Fruit fly (Drosophila melanogaster) whole organism, prepupa: ENCODE results near the gene CG42233.

ENCODE experiments used
- Blimp-1 ChIP-seq: fragments of 200-800 bp; sonication (Bioruptor generic); optimal IDR thresholded peaks from 3 replicates; lab custom pipeline; 2017; ENCODE audit warnings: missing biosample characterization, missing genetic modification characterization, mild to moderate bottlenecking, moderate library complexity, missing genetic modification reagents
- CG10669 ChIP-seq: fragments of 200-800 bp; sonication (Bioruptor generic); optimal IDR thresholded peaks from 3 replicates; lab custom pipeline; 2018; ENCODE audit warnings: missing biosample characterization, mild to moderate bottlenecking, missing genetic modification characterization, moderate library complexity
- CG11294 ChIP-seq: fragments of 200-800 bp; sonication (Bioruptor generic); IDR thresholded peaks from 2 replicates; pipeline ENCODE4 v1.3.6; 2022; ENCODE audit warnings: missing biosample characterization, missing genetic modification characterization
- CG11762 ChIP-seq: fragments of 200-800 bp; sonication (Bioruptor generic); optimal IDR thresholded peaks from 3 replicates; lab custom pipeline; 2016; ENCODE audit warnings: missing biosample characterization, missing genetic modification characterization; ENCODE audit not compliant: insufficient read depth
- CG11902 ChIP-seq: fragments of 200-800 bp; sonication (Bioruptor generic); optimal IDR thresholded peaks from 3 replicates; lab custom pipeline; 2016; ENCODE audit warnings: missing biosample characterization, missing genetic modification characterization
- CG15336 ChIP-seq: fragments of 200-800 bp; sonication (Bioruptor generic); IDR thresholded peaks from 2 replicates; pipeline ENCODE4 v1.3.6; 2022; ENCODE audit warnings: missing biosample characterization, missing genetic modification characterization
- CG16779 ChIP-seq: fragments of 200-800 bp; sonication (Bioruptor generic); optimal IDR thresholded peaks from 3 replicates; lab custom pipeline; 2017; ENCODE audit warnings: missing biosample characterization, mild to moderate bottlenecking, missing genetic modification characterization
- CG3032 ChIP-seq: fragments of 200-800 bp; optimal IDR thresholded peaks from 2 replicates; lab custom pipeline; 2019; ENCODE audit warnings: missing biosample characterization, mild to moderate bottlenecking, missing genetic modification characterization, moderate library complexity
- CG31627 ChIP-seq: fragments of 200-800 bp; sonication (Bioruptor generic); optimal IDR thresholded peaks from 3 replicates; lab custom pipeline; 2016; ENCODE audit warnings: missing biosample characterization, missing genetic modification characterization
- CG34406 ChIP-seq: fragments of 200-800 bp; sonication (Bioruptor generic); optimal IDR thresholded peaks from 3 replicates; lab custom pipeline; 2016; ENCODE audit warnings: missing biosample characterization, missing genetic modification characterization
- CG3919 ChIP-seq: fragments of 200-800 bp; sonication (Bioruptor generic); optimal IDR thresholded peaks from 3 replicates; lab custom pipeline; 2016; ENCODE audit warnings: missing biosample characterization, missing genetic modification characterization
- CG4318 ChIP-seq: fragments of 200-800 bp; sonication (Bioruptor generic); optimal IDR thresholded peaks from 3 replicates; lab custom pipeline; 2017; ENCODE audit warnings: missing biosample characterization, mild to moderate bottlenecking, missing genetic modification characterization
- CG6163 ChIP-seq: fragments of 200-800 bp; sonication (Bioruptor generic); IDR thresholded peaks from 3 replicates; pipeline ENCODE4 v1.3.6; 2022; ENCODE audit warnings: missing biosample characterization, missing genetic modification characterization
- CG6276 ChIP-seq: fragments of 200-800 bp; sonication (Bioruptor generic); optimal IDR thresholded peaks from 2 replicates; lab custom pipeline; 2017; ENCODE audit warnings: missing biosample characterization, mild to moderate bottlenecking, missing genetic modification characterization
- CG6792 ChIP-seq: fragments of 200-800 bp; sonication (Bioruptor generic); optimal IDR thresholded peaks from 3 replicates; lab custom pipeline; 2016; ENCODE audit warnings: missing biosample characterization, missing genetic modification characterization
- CG6808 ChIP-seq: fragments of 200-800 bp; sonication (Bioruptor generic); optimal IDR thresholded peaks from 3 replicates; lab custom pipeline; 2017; ENCODE audit warnings: missing biosample characterization, missing genetic modification characterization, mild to moderate bottlenecking, moderate library complexity, missing genetic modification reagents
- CG6854 ChIP-seq: fragments of 200-800 bp; sonication (Bioruptor generic); optimal IDR thresholded peaks from 2 replicates; lab custom pipeline; 2017; ENCODE audit warnings: missing biosample characterization, mild to moderate bottlenecking, missing genetic modification characterization
- CG7368 ChIP-seq: fragments of 200-800 bp; sonication (Bioruptor generic); optimal IDR thresholded peaks from 3 replicates; lab custom pipeline; 2016; ENCODE audit warnings: missing biosample characterization, missing genetic modification characterization
- CG8319 ChIP-seq: fragments of 200-800 bp; sonication (Bioruptor generic); optimal IDR thresholded peaks from 3 replicates; lab custom pipeline; 2016; ENCODE audit warnings: missing biosample characterization, missing genetic modification characterization
- CG8632 ChIP-seq: fragments of 200-800 bp; sonication (Bioruptor generic); optimal IDR thresholded peaks from 3 replicates; lab custom pipeline; 2016; ENCODE audit warnings: missing biosample characterization, missing genetic modification characterization
- CG9139 ChIP-seq: fragments of 200-800 bp; sonication (Bioruptor generic); optimal IDR thresholded peaks from 3 replicates; lab custom pipeline; 2017; ENCODE audit warnings: missing biosample characterization, mild to moderate bottlenecking, missing genetic modification characterization
- Eip75B ChIP-seq: fragments of 200-800 bp; sonication (Bioruptor generic); optimal IDR thresholded peaks from 3 replicates; lab custom pipeline; 2016; ENCODE audit warnings: missing biosample characterization, missing genetic modification characterization
- Eip78C ChIP-seq: fragments of 200-800 bp; sonication (Bioruptor generic); peaks from one replicate; lab custom pipeline; 2016; ENCODE audit warnings: missing biosample characterization, missing genetic modification characterization
- Eip93F ChIP-seq: fragments of 200-800 bp; sonication (Bioruptor generic); optimal IDR thresholded peaks from 2 replicates; lab custom pipeline; 2016; ENCODE audit warnings: missing biosample characterization, mild to moderate bottlenecking, missing genetic modification characterization
- Ets21C ChIP-seq: fragments of 200-800 bp; sonication (Bioruptor generic); optimal IDR thresholded peaks from 3 replicates; lab custom pipeline; 2016; ENCODE audit warnings: missing biosample characterization, missing genetic modification characterization
- Ets96B ChIP-seq: fragments of 200-800 bp; optimal IDR thresholded peaks from 2 replicates; lab custom pipeline; 2019; ENCODE audit warnings: missing biosample characterization, mild to moderate bottlenecking, missing genetic modification characterization, moderate library complexity
- Gug ChIP-seq: fragments of 200-800 bp; sonication (Bioruptor generic); IDR thresholded peaks from 2 replicates; pipeline ENCODE4 v1.3.6; 2022; ENCODE audit warnings: missing biosample characterization, missing genetic modification characterization
- Hr38 ChIP-seq: sonication (Bioruptor generic); optimal IDR thresholded peaks from 2 replicates; lab custom pipeline; 2016; ENCODE audit warnings: missing biosample characterization, missing genetic modification characterization
- Hr4 ChIP-seq: fragments of 200-800 bp; sonication (Bioruptor generic); optimal IDR thresholded peaks from 3 replicates; lab custom pipeline; 2016; ENCODE audit warnings: missing biosample characterization, missing genetic modification characterization
- Lpt ChIP-seq: fragments of 200-800 bp; sonication (Bioruptor generic); optimal IDR thresholded peaks from 3 replicates; lab custom pipeline; 2016; ENCODE audit warnings: missing biosample characterization, missing genetic modification characterization
- Met ChIP-seq: fragments of 200-800 bp; sonication (Bioruptor generic); optimal IDR thresholded peaks from 3 replicates; lab custom pipeline; 2016; ENCODE audit warnings: missing biosample characterization, missing genetic modification characterization
- OdsH ChIP-seq: fragments of 200-800 bp; sonication (Bioruptor generic); optimal IDR thresholded peaks from 3 replicates; lab custom pipeline; 2016; ENCODE audit warnings: missing biosample characterization, missing genetic modification characterization
- Smox ChIP-seq: fragments of 200-800 bp; sonication (Bioruptor generic); optimal IDR thresholded peaks from 3 replicates; lab custom pipeline; 2016; ENCODE audit warnings: missing biosample characterization, missing genetic modification characterization
- Sox102F ChIP-seq: fragments of 200-800 bp; sonication (Bioruptor generic); optimal IDR thresholded peaks from 2 replicates; lab custom pipeline; 2016; ENCODE audit warnings: missing biosample characterization, mild to moderate bottlenecking, missing genetic modification characterization
- Sox14 ChIP-seq: fragments of 200-800 bp; sonication (Bioruptor generic); optimal IDR thresholded peaks from 3 replicates; lab custom pipeline; 2016; ENCODE audit warnings: missing biosample characterization, missing genetic modification characterization
- Sox15 ChIP-seq: fragments of 200-800 bp; sonication (Bioruptor generic); optimal IDR thresholded peaks from 3 replicates; lab custom pipeline; 2016; ENCODE audit warnings: missing biosample characterization, missing genetic modification characterization
- achi ChIP-seq: fragments of 200-800 bp; sonication (Bioruptor generic); optimal IDR thresholded peaks from 3 replicates; lab custom pipeline; 2016; ENCODE audit warnings: missing biosample characterization, missing genetic modification characterization
- acj6 ChIP-seq: fragments of 200-800 bp; sonication (Bioruptor generic); optimal IDR thresholded peaks from 3 replicates; lab custom pipeline; 2016; ENCODE audit warnings: missing biosample characterization, missing genetic modification characterization
- cyc ChIP-seq: fragments of 200-800 bp; sonication (Bioruptor generic); optimal IDR thresholded peaks from 3 replicates; lab custom pipeline; 2016; ENCODE audit warnings: missing biosample characterization, missing genetic modification characterization
- dac ChIP-seq: fragments of 200-800 bp; sonication (Bioruptor generic); optimal IDR thresholded peaks from 2 replicates; lab custom pipeline; 2017; ENCODE audit warnings: missing biosample characterization, mild to moderate bottlenecking, missing genetic modification characterization
- eg ChIP-seq: fragments of 200-800 bp; sonication (Bioruptor generic); IDR thresholded peaks from 3 replicates; pipeline ENCODE4 v1.3.6; 2022; ENCODE audit warnings: missing biosample characterization, missing genetic modification characterization
- esn ChIP-seq: fragments of 200-800 bp; sonication (Bioruptor generic); optimal IDR thresholded peaks from 2 replicates; lab custom pipeline; 2016; ENCODE audit warnings: missing biosample characterization, mild to moderate bottlenecking, missing genetic modification characterization, moderate library complexity
- fd59A ChIP-seq: fragments of 200-800 bp; sonication (Bioruptor generic); optimal IDR thresholded peaks from 2 replicates; lab custom pipeline; 2017; ENCODE audit warnings: missing biosample characterization, mild to moderate bottlenecking, missing genetic modification characterization, missing genetic modification reagents
- fd85E ChIP-seq: fragments of 200-800 bp; sonication (Bioruptor generic); optimal IDR thresholded peaks from 3 replicates; lab custom pipeline; 2016; ENCODE audit warnings: missing biosample characterization, missing genetic modification characterization
- fkh ChIP-seq: fragments of 200-800 bp; sonication (Bioruptor generic); optimal IDR thresholded peaks from 3 replicates; lab custom pipeline; 2017; ENCODE audit warnings: missing biosample characterization, mild to moderate bottlenecking, missing genetic modification characterization, moderate library complexity
- lz ChIP-seq: fragments of 200-800 bp; sonication (Bioruptor generic); optimal IDR thresholded peaks from 3 replicates; lab custom pipeline; 2016; ENCODE audit warnings: missing biosample characterization, missing genetic modification characterization
- net ChIP-seq: fragments of 200-800 bp; sonication (Bioruptor generic); optimal IDR thresholded peaks from 3 replicates; lab custom pipeline; 2016; ENCODE audit warnings: missing biosample characterization, missing genetic modification characterization
- pdm3 ChIP-seq: fragments of 200-800 bp; sonication (Bioruptor generic); optimal IDR thresholded peaks from 3 replicates; lab custom pipeline; 2016; ENCODE audit warnings: missing biosample characterization, missing genetic modification characterization
- salr ChIP-seq, 2 experiments: fragments of 200-800 bp; sonication (Bioruptor generic); optimal IDR thresholded peaks; 3 replicates each; lab custom pipeline; 2016 to 2018; ENCODE audit warnings: missing biosample characterization in 2 of 2, missing genetic modification characterization in 2 of 2, mild to moderate bottlenecking in 1 of 2
- spab ChIP-seq: fragments of 200-800 bp; sonication (Bioruptor generic); optimal IDR thresholded peaks from 2 replicates; lab custom pipeline; 2017; ENCODE audit warnings: missing biosample characterization, mild to moderate bottlenecking, missing genetic modification characterization, missing genetic modification reagents
- ss ChIP-seq, 2 experiments: fragments of 200-800 bp; sonication (Bioruptor generic); optimal IDR thresholded peaks; 2 replicates in 1 of 2; 3 replicates in 1 of 2; lab custom pipeline; 2017 to 2018; ENCODE audit warnings: mild to moderate bottlenecking in 2 of 2, missing biosample characterization in 2 of 2, missing genetic modification characterization in 2 of 2, moderate library complexity in 1 of 2
- svp ChIP-seq: fragments of 200-800 bp; sonication (Bioruptor generic); peaks from one replicate; lab custom pipeline; 2016; ENCODE audit warnings: missing biosample characterization, missing genetic modification characterization
- vri ChIP-seq: fragments of 200-800 bp; sonication (Bioruptor generic); optimal IDR thresholded peaks from 3 replicates; lab custom pipeline; 2016; ENCODE audit warnings: missing biosample characterization, mild to moderate bottlenecking, missing genetic modification characterization

Gene CG42233

dm6 chr3R:31767528-31767927 is 37.5 kb downstream of the CG42233 start:
- TF ChIP-seq Eip75B: no peak
- peak; percentile 36 for TF ChIP-seq CG11762 (GFP tag; lab: Kevin White, UChicago)
- no peak for TF ChIP-seq CG6854 (GFP tag; lab: Kevin White, UChicago)
- no peak for TF ChIP-seq Hr38 (GFP tag; lab: Kevin White, UChicago)
- peak; percentile 41 for TF ChIP-seq CG10669
- TF ChIP-seq Hr4 (GFP tag; lab: Kevin White, UChicago): peak; percentile 75
- TF ChIP-seq Eip78C (GFP tag; lab: Kevin White, UChicago): peak; percentile 92
- peak; percentile 50 for TF ChIP-seq achi (GFP tag; lab: Kevin White, UChicago)
- TF ChIP-seq CG16779 (tag; lab: Kevin White, UChicago): peak; percentile 28
- peak; percentile 13 for TF ChIP-seq Sox15 (GFP tag; lab: Kevin White, UChicago)
- peak; percentile 43 for TF ChIP-seq CG8632 (GFP tag; lab: Kevin White, UChicago)
- peak; percentile 29 for TF ChIP-seq spab (GFP tag; lab: Kevin White, UChicago)
- peak; percentile 5 for TF ChIP-seq Blimp-1 (GFP tag; lab: Kevin White, UChicago)
- no peak for TF ChIP-seq CG11294 (GFP tag; lab: Robert Waterston, UW)
- TF ChIP-seq svp (GFP tag; lab: Kevin White, UChicago): peak; percentile 78
- TF ChIP-seq CG6792: peak; percentile 31
- peak; percentile 23 for TF ChIP-seq CG11902 (GFP tag; lab: Kevin White, UChicago)
- TF ChIP-seq Lpt (GFP tag; lab: Kevin White, UChicago): peak; percentile 14
- TF ChIP-seq Met: no peak
- TF ChIP-seq CG15336 (GFP tag; lab: Robert Waterston, UW): peak; percentile 63
- peak; percentile 32 for TF ChIP-seq net
- TF ChIP-seq eg (GFP tag; lab: Robert Waterston, UW): no peak
- TF ChIP-seq OdsH (GFP tag; lab: Kevin White, UChicago): peak; percentile 71
- peak; percentile 33 for TF ChIP-seq CG3032 (tag; lab: Kevin White, UChicago)
- TF ChIP-seq cyc: peak; percentile 7
- peak; percentile 10 for TF ChIP-seq lz
- TF ChIP-seq Gug: no peak
- peak; percentile 58 for TF ChIP-seq CG6276 (GFP tag; lab: Kevin White, UChicago)
- TF ChIP-seq esn (GFP tag; lab: Kevin White, UChicago): peak; percentile 5
- TF ChIP-seq CG8319: peak; percentile 27
- peak; percentile 23 for TF ChIP-seq CG7368
- no peak for TF ChIP-seq Eip93F (GFP tag; lab: Kevin White, UChicago)
- no peak for TF ChIP-seq fd59A (GFP tag; lab: Kevin White, UChicago)
- no peak for TF ChIP-seq fkh (GFP tag; lab: Kevin White, UChicago)
- peak; percentile 53 for TF ChIP-seq CG3919
- peak; percentile 59 for TF ChIP-seq acj6
- no peak for TF ChIP-seq CG31627 (GFP tag; lab: Kevin White, UChicago)
- no peak for TF ChIP-seq Sox102F
- no peak for TF ChIP-seq CG9139 (GFP tag; lab: Kevin White, UChicago)
- TF ChIP-seq dac (GFP tag; lab: Kevin White, UChicago): peak; percentile 28
- peak; percentile 52 for TF ChIP-seq pdm3 (GFP tag; lab: Kevin White, UChicago)
- TF ChIP-seq CG34406 (GFP tag; lab: Kevin White, UChicago): peak; percentile 50
- peak; percentile 4 for TF ChIP-seq Sox14
- no peak for TF ChIP-seq CG6163 (GFP tag; lab: Robert Waterston, UW)
- TF ChIP-seq CG4318 (GFP tag; lab: Kevin White, UChicago): peak; percentile 57
- no peak for TF ChIP-seq ss (GFP tag; optimal IDR thresholded peaks at IDR 0.05; lab: Kevin White, UChicago)
- no peak for TF ChIP-seq Smox (GFP tag; lab: Kevin White, UChicago)
- peak in 1 of 2 experiments; percentile 51 for TF ChIP-seq salr (GFP tag; optimal IDR thresholded peaks at IDR 0.05; lab: Kevin White, UChicago)
- no peak for TF ChIP-seq Ets21C (GFP tag; lab: Kevin White, UChicago)
- no peak for TF ChIP-seq fd85E (GFP tag; lab: Kevin White, UChicago)
- TF ChIP-seq CG6808 (GFP tag; lab: Kevin White, UChicago): peak; percentile 48
- no peak for TF ChIP-seq vri
- TF ChIP-seq Ets96B (tag; lab: Kevin White, UChicago): peak; percentile 30
